Worm (Caenorhabditis elegans): ENCODE data around the gene C45B11.8.

The C45B11.8 gene

DNA sequence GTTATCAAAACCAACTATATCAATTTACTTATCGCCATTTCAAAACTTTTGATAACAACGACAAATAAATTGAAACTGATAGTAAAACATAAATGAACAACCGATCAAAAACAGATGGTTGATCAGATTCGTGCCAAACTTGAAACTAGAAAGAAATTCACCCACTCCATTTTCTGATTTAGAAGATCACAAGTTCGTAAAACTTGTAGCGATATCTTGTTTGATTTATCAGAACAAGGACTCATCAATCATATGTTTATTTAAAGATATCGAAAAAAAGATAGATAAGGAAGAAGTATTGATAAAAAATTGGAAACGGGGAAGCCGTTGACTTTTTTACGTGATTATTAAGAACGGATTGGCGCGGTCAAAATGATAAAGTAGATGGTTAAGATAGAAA is 46.5 kb downstream of the C45B11.8 start (continued):
- TF ChIP-seq skn-1 (tag; optimal IDR thresholded peaks at IDR 0.05): no peak
- no peak for TF ChIP-seq unc-86 (tag; optimal IDR thresholded peaks at IDR 0.05)
- no peak for TF ChIP-seq fos-1 (tag; optimal IDR thresholded peaks at IDR 0.05)

DNA sequence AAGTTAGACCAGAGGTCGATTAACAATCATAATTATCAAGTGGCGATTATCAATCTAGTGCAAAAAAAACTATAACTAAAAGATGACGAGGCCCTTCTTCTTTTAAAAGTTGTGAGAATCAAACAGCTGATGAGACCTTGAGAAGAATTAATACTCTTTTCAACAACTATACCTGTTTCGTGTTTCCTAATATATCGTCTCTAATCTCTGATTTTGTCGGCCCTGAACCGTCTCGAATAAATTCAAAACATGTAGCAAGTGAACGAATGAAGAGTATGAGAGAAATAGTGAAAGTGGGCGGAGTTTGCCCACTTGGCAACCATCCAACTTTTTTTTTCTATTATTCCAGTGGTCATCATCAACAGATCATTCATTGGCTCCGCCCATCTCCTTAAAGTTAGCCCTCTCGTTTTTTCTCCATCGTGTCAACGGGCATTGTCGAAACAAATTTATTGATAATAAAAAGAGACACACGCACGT is 47.0 kb downstream of the C45B11.8 start, which contains the start of gene Y42A5A.1:
Gene Y42A5A.1 (plus strand): TSS at position 430 of the 480 bp plus-strand sequence.
- TF ChIP-seq grh-1 (GFP tag; IDR thresholded peaks at IDR 0.05): 0 out of 2 replicates have a peak, but pooled peaks have one; percentile 22
- TF ChIP-seq nhr-85 (tag): peak; percentile 96
- peak; percentile 31 for TF ChIP-seq lin-14 (GFP tag; optimal IDR thresholded peaks at IDR 0.05)
- no peak for TF ChIP-seq ceh-8 (GFP tag; optimal IDR thresholded peaks at IDR 0.05)
- TF ChIP-seq lsy-2 (tag; optimal IDR thresholded peaks at IDR 0.05): peak in 1 of 2 experiments; percentile 24
- no peak for TF ChIP-seq fkh-4 (tag; optimal IDR thresholded peaks at IDR 0.05; ENCODE audit: borderline replicate concordance)
- TF ChIP-seq tlp-1 (tag; optimal IDR thresholded peaks at IDR 0.05): no peak
- TF ChIP-seq dpl-1 (GFP tag; optimal IDR thresholded peaks at IDR 0.05): no peak
- no peak for TF ChIP-seq zag-1 (tag; optimal IDR thresholded peaks at IDR 0.05)
- peak; percentile 49 for TF ChIP-seq blmp-1 (tag; optimal IDR thresholded peaks at IDR 0.05)

All from whole organism, L1 larva.